Fruit fly (Drosophila melanogaster) whole organism, embryonic: ENCODE measurements around the gene CG4653.

Experiments used
- CG10209 ChIP-seq: fragments of 200-800 bp; sonication (Bioruptor generic); optimal IDR thresholded peaks from 3 replicates; lab custom pipeline; 2017; ENCODE audit warnings: missing biosample characterization, mild to moderate bottlenecking, missing genetic modification characterization, missing genetic modification reagents
- CG10321 ChIP-seq: fragments of 200-800 bp; sonication (Bioruptor generic); IDR thresholded peaks from 2 replicates; pipeline ENCODE4 v1.3.6; 2022; ENCODE audit warnings: missing biosample characterization, missing genetic modification characterization
- CG34376 ChIP-seq: fragments of 200-800 bp; sonication (Bioruptor generic); optimal IDR thresholded peaks from 2 replicates; lab custom pipeline; 2018; ENCODE audit warnings: missing biosample characterization, mild to moderate bottlenecking, missing genetic modification characterization
- CG4328 ChIP-seq: fragments of 200-800 bp; sonication (Bioruptor generic); optimal IDR thresholded peaks from 3 replicates; lab custom pipeline; 2017; ENCODE audit warnings: missing biosample characterization, missing genetic modification reagents, missing genetic modification characterization
- CG5180 ChIP-seq: fragments of 200-800 bp; sonication (Bioruptor generic); optimal IDR thresholded peaks from 3 replicates; lab custom pipeline; 2017; ENCODE audit warnings: missing biosample characterization, missing genetic modification characterization, mild to moderate bottlenecking, moderate library complexity, missing genetic modification reagents
- CG9609 ChIP-seq: fragments of 200-800 bp; sonication (Bioruptor generic); optimal IDR thresholded peaks from 3 replicates; lab custom pipeline; 2016; ENCODE audit warnings: missing biosample characterization, missing genetic modification characterization
- CTCF ChIP-seq: fragments of 200-800 bp; sonication (Bioruptor generic); optimal IDR thresholded peaks from 2 replicates; lab custom pipeline; 2017; ENCODE audit warnings: missing biosample characterization, mild to moderate bottlenecking, missing genetic modification characterization, moderate library complexity
- Dll ChIP-seq: fragments of 200-800 bp; sonication (Bioruptor generic); IDR thresholded peaks from 4 replicates; pipeline ENCODE4 v1.3.6; 2022; ENCODE audit warnings: missing biosample characterization, missing genetic modification characterization; ENCODE audit not compliant: partially characterized antibody
- Hmr ChIP-seq: fragments of 200-800 bp; sonication (Bioruptor generic); optimal IDR thresholded peaks from 3 replicates; lab custom pipeline; 2017; ENCODE audit warnings: mild to moderate bottlenecking, missing biosample characterization, missing genetic modification reagents, missing genetic modification characterization
- Stat92E ChIP-seq, 3 experiments: fragments of >200 bp in 2 of 3; fragments of 200-800 bp in 1 of 3; sonication (Bioruptor generic) in 1 of 3; optimal IDR thresholded peaks; 2 replicates each; lab custom pipeline; 2017 to 2019; ENCODE audit warnings: missing biosample characterization in 3 of 3, missing genetic modification characterization in 3 of 3, mild to moderate bottlenecking in 1 of 3, moderate library complexity in 1 of 3
- bbx ChIP-seq: fragments of 200-800 bp; sonication (Bioruptor generic); IDR thresholded peaks from 2 replicates; pipeline ENCODE4 v1.3.6; 2022; ENCODE audit warnings: missing biosample characterization, missing genetic modification characterization; ENCODE audit not compliant: partially characterized antibody
- tgo ChIP-seq: fragments of 200-800 bp; sonication (Bioruptor generic); IDR thresholded peaks from 3 replicates; pipeline ENCODE4 v1.3.6; 2022; ENCODE audit warnings: missing biosample characterization, missing genetic modification characterization
- wor ChIP-seq: fragments of 200-800 bp; sonication (Bioruptor generic); IDR thresholded peaks from 2 replicates; pipeline ENCODE4 v1.3.6; 2022; ENCODE audit warnings: missing biosample characterization, missing genetic modification characterization

DNA sequence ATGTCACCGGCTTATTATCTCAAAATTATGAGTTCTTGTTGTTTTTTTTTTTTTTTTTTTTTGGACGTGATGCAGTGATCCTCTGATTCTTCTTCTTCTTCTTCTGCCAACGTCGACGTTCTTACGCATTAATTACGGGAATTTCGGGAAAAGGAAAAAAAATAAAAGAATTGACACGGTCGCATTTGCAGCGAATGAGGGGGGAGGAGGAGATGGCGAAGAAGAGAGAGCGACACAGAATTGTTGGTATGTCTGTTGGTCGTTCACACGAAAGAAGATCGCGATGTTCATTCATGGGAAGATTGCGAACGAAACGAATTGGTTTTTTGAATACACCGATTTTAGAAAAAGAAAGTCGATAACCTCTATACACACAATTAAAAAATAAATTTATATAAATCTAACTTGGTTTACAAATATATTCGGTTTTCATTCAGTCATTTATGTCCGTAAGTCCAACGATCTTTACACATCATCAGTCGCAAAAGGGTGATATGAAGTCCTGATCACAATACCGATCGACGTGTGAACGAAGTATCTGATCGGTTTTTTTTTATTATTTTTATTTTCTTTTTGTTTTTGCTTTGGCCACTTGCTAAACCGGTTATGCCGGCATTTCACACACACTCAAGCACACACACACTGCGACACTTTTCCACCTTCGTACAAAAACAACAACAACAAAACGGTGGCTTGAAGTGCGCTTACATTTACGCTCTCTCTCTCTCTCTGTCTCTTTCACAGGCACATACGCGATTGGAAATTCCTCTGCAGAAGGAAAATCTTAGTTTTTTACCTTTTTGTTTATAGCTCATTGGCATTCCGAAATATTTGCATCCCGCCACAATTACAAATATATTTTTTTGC is 47.1 kb downstream of the CG4653 start:
- TF ChIP-seq CG5180 (GFP tag; lab: Kevin White, UChicago) (peak; percentile 57), CG9609 (GFP tag; lab: Kevin White, UChicago) (no peak), CTCF (GFP tag; lab: Kevin White, UChicago) (no peak), Hmr (GFP tag; lab: Kevin White, UChicago) (peak; percentile 62), Dll (GFP tag; lab: Robert Waterston, UW) (no peak), Stat92E (GFP tag; optimal IDR thresholded peaks at IDR 0.05; lab: Kevin White, UChicago) (no peak), CG10209 (GFP tag; lab: Kevin White, UChicago) (peak; percentile 64), CG10321 (GFP tag; lab: Robert Waterston, UW) (no peak), bbx (GFP tag; lab: Robert Waterston, UW) (no peak), tgo (GFP tag; lab: Robert Waterston, UW) (peak; percentile 47; the same call in 1 of the 3 replicates), wor (peak; percentile 26; the same call in 1 of the 2 replicates), CG4328 (GFP tag; lab: Kevin White, UChicago) (peak; percentile 69), CG34376 (GFP tag; lab: Kevin White, UChicago) (peak; percentile 53)
